Worm (Caenorhabditis elegans): ENCODE results near the gene tost-1.

ce11 chrIII:4881955-4882354 is 3.8 kb upstream of the tost-1 start:
- TF ChIP-seq snpc-4 (tag; optimal IDR thresholded peaks at IDR 0.05) (no peak), mab-5 (tag; optimal IDR thresholded peaks at IDR 0.05) (no peak), ces-1 (GFP tag; optimal IDR thresholded peaks at IDR 0.05) (no peak), drap-1 (GFP tag; optimal IDR thresholded peaks at IDR 0.05) (no peak), elt-3 (tag; optimal IDR thresholded peaks at IDR 0.05) (no peak), lsy-2 (tag; optimal IDR thresholded peaks at IDR 0.05) (no peak), blmp-1 (tag; optimal IDR thresholded peaks at IDR 0.05) (no peak)
